Fruit fly (Drosophila melanogaster) whole organism, embryonic: ENCODE data around the gene Ir25a.

Source experiments
- Ada2b ChIP-seq: fragments of 200-800 bp; sonication (Bioruptor generic); IDR thresholded peaks from 2 replicates; pipeline ENCODE4 v1.3.6; 2022; ENCODE audit warnings: missing biosample characterization, missing genetic modification characterization
- Bgb ChIP-seq: fragments of 200-800 bp; sonication (Bioruptor generic); IDR thresholded peaks from 2 replicates; pipeline ENCODE4 v1.3.6; 2022; ENCODE audit warnings: missing biosample characterization, missing genetic modification characterization; ENCODE audit not compliant: partially characterized antibody
- BtbVII ChIP-seq: fragments of 200-800 bp; sonication (Bioruptor generic); optimal IDR thresholded peaks from 3 replicates; lab custom pipeline; 2017; ENCODE audit warnings: missing biosample characterization, mild to moderate bottlenecking, missing genetic modification characterization
- CG11093 ChIP-seq: fragments of 200-800 bp; sonication (Bioruptor generic); IDR thresholded peaks from 3 replicates; pipeline ENCODE4 v1.3.6; 2022; ENCODE audit warnings: missing biosample characterization, missing genetic modification characterization
- CG12299 ChIP-seq: fragments of 200-800 bp; sonication (Bioruptor generic); optimal IDR thresholded peaks from 2 replicates; lab custom pipeline; 2018; ENCODE audit warnings: missing biosample characterization, mild to moderate bottlenecking, missing genetic modification characterization
- CG13296 ChIP-seq: fragments of 200-800 bp; sonication (Bioruptor generic); optimal IDR thresholded peaks from 3 replicates; lab custom pipeline; 2018; ENCODE audit warnings: missing biosample characterization, mild to moderate bottlenecking, missing genetic modification characterization
- CG13424 ChIP-seq: fragments of 200-800 bp; sonication (Bioruptor generic); optimal IDR thresholded peaks from 2 replicates; lab custom pipeline; 2019; ENCODE audit warnings: missing biosample characterization, mild to moderate bottlenecking, missing genetic modification characterization, moderate library complexity
- CG1603 ChIP-seq: fragments of 200-800 bp; sonication (Bioruptor generic); optimal IDR thresholded peaks from 2 replicates; lab custom pipeline; 2019; ENCODE audit warnings: missing biosample characterization, mild to moderate bottlenecking, missing genetic modification characterization, moderate library complexity
- CG2202 ChIP-seq: fragments of 200-800 bp; sonication (Bioruptor generic); optimal IDR thresholded peaks from 2 replicates; lab custom pipeline; 2018; ENCODE audit warnings: missing biosample characterization, mild to moderate bottlenecking, missing genetic modification characterization
- CG3065 ChIP-seq: fragments of 200-800 bp; sonication (Bioruptor generic); optimal IDR thresholded peaks from 2 replicates; lab custom pipeline; 2016; ENCODE audit warnings: missing biosample characterization, missing genetic modification characterization
- CG31224 ChIP-seq: fragments of 200-800 bp; sonication (Bioruptor generic); IDR thresholded peaks from 2 replicates; pipeline ENCODE4 v1.3.6; 2022; ENCODE audit warnings: missing biosample characterization, missing genetic modification characterization
- CG3163 ChIP-seq: fragments of 200-800 bp; sonication (Bioruptor generic); optimal IDR thresholded peaks from 3 replicates; lab custom pipeline; 2016; ENCODE audit warnings: missing biosample characterization, missing genetic modification characterization
- CG32767 ChIP-seq: fragments of 200-800 bp; sonication (Bioruptor generic); IDR thresholded peaks from 2 replicates; pipeline ENCODE4 v1.3.6; 2022; ENCODE audit warnings: missing biosample characterization, missing genetic modification characterization
- CG3838 ChIP-seq: fragments of 200-800 bp; sonication (Bioruptor generic); optimal IDR thresholded peaks from 3 replicates; lab custom pipeline; 2016; ENCODE audit warnings: missing biosample characterization, missing genetic modification characterization
- CG3995 ChIP-seq: fragments of 200-800 bp; sonication (Bioruptor generic); optimal IDR thresholded peaks from 3 replicates; lab custom pipeline; 2016; ENCODE audit warnings: missing biosample characterization, missing genetic modification characterization
- CG6254 ChIP-seq: fragments of 200-800 bp; sonication (Bioruptor generic); optimal IDR thresholded peaks from 3 replicates; lab custom pipeline; 2017; ENCODE audit warnings: mild to moderate bottlenecking, missing biosample characterization, missing genetic modification reagents, missing genetic modification characterization
- CG6854 ChIP-seq: fragments of 200-800 bp; sonication (Bioruptor generic); optimal IDR thresholded peaks from 3 replicates; lab custom pipeline; 2017; ENCODE audit warnings: missing biosample characterization, mild to moderate bottlenecking, missing genetic modification characterization
- CG7271 ChIP-seq: fragments of 200-800 bp; sonication (Bioruptor generic); optimal IDR thresholded peaks from 2 replicates; lab custom pipeline; 2018; ENCODE audit warnings: missing biosample characterization, mild to moderate bottlenecking, missing genetic modification characterization, moderate library complexity
- CG7357 ChIP-seq: fragments of 200-800 bp; sonication (Bioruptor generic); IDR thresholded peaks from 3 replicates; pipeline ENCODE4 v1.3.6; 2022; ENCODE audit warnings: missing biosample characterization, missing genetic modification characterization
- Dfd ChIP-seq, 2 experiments: fragments of >200 bp; optimal IDR thresholded peaks; 2 replicates each; lab custom pipeline; 2017; ENCODE audit warnings: missing biosample characterization in 2 of 2, missing genetic modification characterization in 2 of 2
- HLHmδ ChIP-seq: fragments of 200-800 bp; sonication (Bioruptor generic); optimal IDR thresholded peaks from 2 replicates; lab custom pipeline; 2018; ENCODE audit warnings: missing biosample characterization, mild to moderate bottlenecking, missing genetic modification characterization, moderate library complexity
- NC2β ChIP-seq: fragments of 200-800 bp; sonication (Bioruptor generic); optimal IDR thresholded peaks from 2 replicates; lab custom pipeline; 2016; ENCODE audit warnings: missing biosample characterization, missing genetic modification characterization
- Ravus ChIP-seq: fragments of 200-800 bp; sonication (Bioruptor generic); IDR thresholded peaks from 2 replicates; pipeline ENCODE4 v1.3.6; 2022; ENCODE audit warnings: missing biosample characterization, missing genetic modification characterization
- Sin3A ChIP-seq: fragments of >200 bp; optimal IDR thresholded peaks from 2 replicates; lab custom pipeline; 2018
- Sox100B ChIP-seq: fragments of 200-800 bp; sonication (Bioruptor generic); optimal IDR thresholded peaks from 3 replicates; lab custom pipeline; 2018; ENCODE audit warnings: missing biosample characterization, mild to moderate bottlenecking, missing genetic modification characterization
- Ssrp ChIP-seq: fragments of 200-800 bp; sonication (Bioruptor generic); optimal IDR thresholded peaks from 2 replicates; lab custom pipeline; 2018; ENCODE audit warnings: missing biosample characterization, mild to moderate bottlenecking, missing genetic modification characterization, moderate library complexity
- ab ChIP-seq: fragments of 200-800 bp; sonication (Bioruptor generic); optimal IDR thresholded peaks from 2 replicates; lab custom pipeline; 2016; ENCODE audit warnings: missing biosample characterization, missing genetic modification characterization
- amos ChIP-seq: fragments of 200-800 bp; sonication (Bioruptor generic); IDR thresholded peaks from 2 replicates; pipeline ENCODE4 v1.3.6; 2022; ENCODE audit warnings: missing biosample characterization, missing genetic modification characterization; ENCODE audit not compliant: partially characterized antibody
- cad ChIP-seq: fragments of >200 bp; optimal IDR thresholded peaks from 2 replicates; lab custom pipeline; 2017; ENCODE audit warnings: missing biosample characterization, missing genetic modification characterization
- caup ChIP-seq: fragments of 200-800 bp; sonication (Bioruptor generic); optimal IDR thresholded peaks from 3 replicates; lab custom pipeline; 2017; ENCODE audit warnings: missing biosample characterization, mild to moderate bottlenecking, missing genetic modification characterization, moderate library complexity; ENCODE audit not compliant: severe bottlenecking
- chinmo ChIP-seq: fragments of 200-800 bp; sonication (Bioruptor generic); IDR thresholded peaks from 4 replicates; pipeline ENCODE4 v1.3.6; 2022; ENCODE audit warnings: missing biosample characterization, missing genetic modification characterization; ENCODE audit not compliant: partially characterized antibody
- crol ChIP-seq: fragments of 200-800 bp; sonication (Bioruptor generic); IDR thresholded peaks from 2 replicates; pipeline ENCODE4 v1.3.6; 2022; ENCODE audit warnings: missing biosample characterization, missing genetic modification characterization
- dimm ChIP-seq: fragments of 200-800 bp; sonication (Bioruptor generic); IDR thresholded peaks from 2 replicates; pipeline ENCODE4 v1.3.6; 2022; ENCODE audit warnings: missing biosample characterization, missing genetic modification characterization
- gsb ChIP-seq: fragments of 200-800 bp; sonication (Bioruptor generic); IDR thresholded peaks from 2 replicates; pipeline ENCODE4 v1.3.6; 2022; ENCODE audit warnings: missing biosample characterization, missing genetic modification characterization
- ham ChIP-seq: fragments of 200-800 bp; sonication (Bioruptor generic); IDR thresholded peaks from 2 replicates; pipeline ENCODE4 v1.3.6; 2022; ENCODE audit warnings: missing biosample characterization, missing genetic modification characterization
- inv ChIP-seq: fragments of 200-800 bp; sonication (Bioruptor generic); IDR thresholded peaks from 2 replicates; pipeline ENCODE4 v1.3.6; 2022; ENCODE audit warnings: missing biosample characterization, missing genetic modification characterization; ENCODE audit not compliant: partially characterized antibody
- mirr ChIP-seq: fragments of 200-800 bp; sonication (Bioruptor generic); optimal IDR thresholded peaks from 3 replicates; lab custom pipeline; 2018; ENCODE audit warnings: missing biosample characterization, mild to moderate bottlenecking, missing genetic modification characterization
- mld ChIP-seq: fragments of 200-800 bp; sonication (Bioruptor generic); IDR thresholded peaks from 3 replicates; pipeline ENCODE4 v1.3.6; 2022; ENCODE audit warnings: missing biosample characterization, missing genetic modification characterization; ENCODE audit not compliant: partially characterized antibody
- otp ChIP-seq: fragments of 200-800 bp; sonication (Bioruptor generic); IDR thresholded peaks from 3 replicates; pipeline ENCODE4, ENCODE4 v1.3.6; 2022; ENCODE audit warnings: missing biosample characterization, missing genetic modification characterization
- p53 ChIP-seq: fragments of 200-800 bp; sonication (Bioruptor generic); optimal IDR thresholded peaks from 2 replicates; lab custom pipeline; 2016; ENCODE audit warnings: missing biosample characterization, missing genetic modification characterization
- pan ChIP-seq, 4 experiments: fragments of >200 bp in 3 of 4; fragments of 200-800 bp in 1 of 4; sonication (Bioruptor generic) in 1 of 4; optimal IDR thresholded peaks in 3 of 4; IDR thresholded peaks in 1 of 4; 2 replicates each; pipeline versions ENCODE4 v1.3.6 to Lab custom; 2017 to 2022; ENCODE audit warnings: missing biosample characterization in 2 of 4, missing genetic modification characterization in 2 of 4, mixed read lengths in 1 of 4
- pita ChIP-seq: fragments of 200-800 bp; sonication (Bioruptor generic); optimal IDR thresholded peaks from 2 replicates; lab custom pipeline; 2017; ENCODE audit warnings: missing biosample characterization, mild to moderate bottlenecking, missing genetic modification characterization
- ro ChIP-seq: fragments of 200-800 bp; sonication (Bioruptor generic); IDR thresholded peaks from 2 replicates; pipeline ENCODE4 v1.3.6; 2022; ENCODE audit warnings: missing biosample characterization, missing genetic modification characterization
- scrt ChIP-seq: fragments of 200-800 bp; sonication (Bioruptor generic); optimal IDR thresholded peaks from 2 replicates; lab custom pipeline; 2018; ENCODE audit warnings: missing biosample characterization, mild to moderate bottlenecking, missing genetic modification characterization, moderate library complexity
- slou ChIP-seq: fragments of 200-800 bp; sonication (Bioruptor generic); optimal IDR thresholded peaks from 3 replicates; lab custom pipeline; 2016; ENCODE audit warnings: missing biosample characterization, missing genetic modification characterization
- slp2 ChIP-seq: fragments of 200-800 bp; sonication (Bioruptor generic); optimal IDR thresholded peaks from 2 replicates; lab custom pipeline; 2016; ENCODE audit warnings: missing biosample characterization, missing genetic modification characterization
- sna ChIP-seq: fragments of 200-800 bp; sonication (Bioruptor generic); IDR thresholded peaks from 2 replicates; pipeline ENCODE4 v1.3.6; 2022; ENCODE audit warnings: missing biosample characterization, missing genetic modification characterization; ENCODE audit not compliant: partially characterized antibody
- ssp ChIP-seq: fragments of 200-800 bp; sonication (Bioruptor generic); IDR thresholded peaks from 2 replicates; pipeline ENCODE4 v1.3.6; 2022; ENCODE audit warnings: missing biosample characterization, missing genetic modification characterization
- stwl ChIP-seq: fragments of 200-800 bp; sonication (Bioruptor generic); optimal IDR thresholded peaks from 3 replicates; lab custom pipeline; 2018; ENCODE audit warnings: missing biosample characterization, mild to moderate bottlenecking, missing genetic modification characterization, moderate library complexity
- tin ChIP-seq: fragments of 200-800 bp; sonication (Bioruptor generic); optimal IDR thresholded peaks from 3 replicates; lab custom pipeline; 2016; ENCODE audit warnings: missing biosample characterization, missing genetic modification characterization
- usp ChIP-seq: fragments of >200 bp; optimal IDR thresholded peaks from 2 replicates; lab custom pipeline; 2017; ENCODE audit warnings: missing biosample characterization, missing genetic modification characterization

Ir25a gene

DNA sequence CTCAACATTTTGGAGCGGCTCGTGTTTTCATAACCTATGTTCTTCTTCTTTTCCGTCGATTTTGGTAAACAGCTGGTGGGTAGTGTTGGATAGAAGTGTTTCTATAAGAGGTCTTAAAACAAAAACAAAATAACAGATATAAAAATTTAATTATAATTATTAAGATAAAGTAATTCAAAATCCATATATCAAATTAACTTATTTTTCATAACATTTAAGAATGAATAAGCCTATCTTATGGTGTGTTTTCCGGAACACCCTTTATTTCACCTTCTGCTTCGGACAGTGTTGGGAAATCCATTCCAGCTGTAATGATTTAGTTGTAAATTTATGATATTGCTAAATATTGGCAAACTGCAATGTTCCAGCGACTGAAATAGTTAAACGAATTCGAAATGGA, 15.3 kb upstream of the Ir25a start, which contains the start of the genes mRpS2 and Mon1 (continued):
- TF ChIP-seq amos (GFP tag; lab: Robert Waterston, UW) (no peak), pan (optimal IDR thresholded peaks at IDR 0.05; lab: Kevin White, UChicago) (no peak), pan (GFP tag; optimal IDR thresholded peaks at IDR 0.05 in 1 of 2, IDR thresholded peaks at IDR 0.05 in 1 of 2) (peak in 1 of 2 experiments; percentile 99), CG6254 (GFP tag; lab: Kevin White, UChicago) (peak; percentile 89), CG12299 (tag; lab: Kevin White, UChicago) (peak; percentile 91), gsb (peak; percentile 95), CG13424 (tag; lab: Kevin White, UChicago) (peak; percentile 97), HLHmδ (GFP tag; lab: Kevin White, UChicago) (no peak), Ssrp (tag; lab: Kevin White, UChicago) (peak; percentile 92), CG3065 (GFP tag; lab: Kevin White, UChicago) (peak; percentile 81), ham (peak; percentile 79), pita (GFP tag; lab: Kevin White, UChicago) (no peak), sna (no peak), CG7357 (GFP tag; lab: Robert Waterston, UW) (peak; percentile 89), Ravus (GFP tag; lab: Robert Waterston, UW) (peak; percentile 88), ab (GFP tag; lab: Kevin White, UChicago) (peak; percentile 60), Sin3A (lab: Kevin White, UChicago) (no peak), Dfd (GFP tag; optimal IDR thresholded peaks at IDR 0.05; lab: Kevin White, UChicago) (no peak), CG6854 (peak; percentile 76), p53 (peak; percentile 29), CG3163 (GFP tag; lab: Kevin White, UChicago) (no peak), mirr (GFP tag; lab: Kevin White, UChicago) (peak; percentile 60), cad (GFP tag; lab: Kevin White, UChicago) (no peak), CG2202 (tag; lab: Kevin White, UChicago) (peak; percentile 85), dimm (GFP tag; lab: Robert Waterston, UW) (peak; percentile 89), slou (peak; percentile 90), tin (peak; percentile 95), otp (peak; percentile 95), chinmo (GFP tag; lab: Robert Waterston, UW) (no peak), ssp (GFP tag; lab: Robert Waterston, UW) (peak; percentile 90), scrt (peak; percentile 88), CG13296 (peak; percentile 93), caup (GFP tag; lab: Kevin White, UChicago) (peak; percentile 94), Sox100B (GFP tag; lab: Kevin White, UChicago) (peak; percentile 90), CG31224 (peak; percentile 95), stwl (tag; lab: Kevin White, UChicago) (peak; percentile 96), crol (peak; percentile 53), ro (GFP tag; lab: Robert Waterston, UW) (peak; percentile 85), CG11093 (peak; percentile 86), NC2β (peak; percentile 48), CG32767 (GFP tag; lab: Robert Waterston, UW) (peak; percentile 95), CG3838 (GFP tag; lab: Kevin White, UChicago) (peak; percentile 70), mld (GFP tag; lab: Robert Waterston, UW) (no peak), slp2 (peak; percentile 61), usp (GFP tag; lab: Kevin White, UChicago) (no peak), CG7271 (tag; lab: Kevin White, UChicago) (peak; percentile 94), Bgb (GFP tag; lab: Robert Waterston, UW) (no peak), CG1603 (tag; lab: Kevin White, UChicago) (peak; percentile 68), Ada2b (GFP tag; lab: Robert Waterston, UW) (peak; percentile 95), inv (no peak), CG3995 (GFP tag; lab: Kevin White, UChicago) (peak; percentile 56), BtbVII (peak; percentile 93)
